Fruit fly (Drosophila melanogaster): ENCODE measurements around the gene CG18787.

The CG18787 gene

dm6 chr2L:11970343-11970742 is 28.8 kb downstream of the CG18787 start:
- no peak for TF ChIP-seq Sin3A (optimal IDR thresholded peaks at IDR 0.05)
- TF ChIP-seq h (optimal IDR thresholded peaks at IDR 0.05), result no peak
- TF ChIP-seq ttk (optimal IDR thresholded peaks at IDR 0.05), result no peak
- no peak for TF ChIP-seq insv (optimal IDR thresholded peaks at IDR 0.05)
- TF ChIP-seq Myc (optimal IDR thresholded peaks at IDR 0.05), result no peak
- TF ChIP-seq psq (optimal IDR thresholded peaks at IDR 0.05), result no peak

- TF ChIP-seq insv (optimal IDR thresholded peaks at IDR 0.05) (no peak), psq (optimal IDR thresholded peaks at IDR 0.05) (no peak), h (optimal IDR thresholded peaks at IDR 0.05) (no peak), Myc (optimal IDR thresholded peaks at IDR 0.05) (no peak), Sin3A (optimal IDR thresholded peaks at IDR 0.05) (no peak), ttk (optimal IDR thresholded peaks at IDR 0.05) (no peak)
Observed at dm6 chr2L:11969424-11969823, 29.7 kb downstream of the CG18787 start.

- no peak for TF ChIP-seq Sin3A (optimal IDR thresholded peaks at IDR 0.05)
- TF ChIP-seq ttk (optimal IDR thresholded peaks at IDR 0.05), result no peak
- no peak for TF ChIP-seq Myc (optimal IDR thresholded peaks at IDR 0.05)
Observed at dm6 chr2L:11968581-11969272, 30.4 kb downstream of the CG18787 start.

dm6 chr2L:11965610-11966594 is 33.2 kb downstream of the CG18787 start:
- no peak for TF ChIP-seq insv (optimal IDR thresholded peaks at IDR 0.05)

- TF ChIP-seq ttk (optimal IDR thresholded peaks at IDR 0.05), result no peak
- TF ChIP-seq Sin3A (optimal IDR thresholded peaks at IDR 0.05), result no peak
- no peak for TF ChIP-seq insv (optimal IDR thresholded peaks at IDR 0.05)
- no peak for TF ChIP-seq h (optimal IDR thresholded peaks at IDR 0.05)
- TF ChIP-seq psq (optimal IDR thresholded peaks at IDR 0.05), result no peak
- no peak for TF ChIP-seq Myc (optimal IDR thresholded peaks at IDR 0.05)
Observed at dm6 chr2L:11963422-11964322, 35.5 kb downstream of the CG18787 start.

dm6 chr2L:11960909-11961308 is 38.2 kb downstream of the CG18787 start:
- no peak for TF ChIP-seq ttk (optimal IDR thresholded peaks at IDR 0.05)
- no peak for TF ChIP-seq Sin3A (optimal IDR thresholded peaks at IDR 0.05)
- no peak for TF ChIP-seq insv (optimal IDR thresholded peaks at IDR 0.05)
- no peak for TF ChIP-seq h (optimal IDR thresholded peaks at IDR 0.05)
- TF ChIP-seq Myc (optimal IDR thresholded peaks at IDR 0.05), result no peak
- no peak for TF ChIP-seq psq (optimal IDR thresholded peaks at IDR 0.05)

- TF ChIP-seq Sin3A (optimal IDR thresholded peaks at IDR 0.05) (no peak), ttk (optimal IDR thresholded peaks at IDR 0.05) (no peak)
Observed at dm6 chr2L:11958729-11959128, 40.4 kb downstream of the CG18787 start.

dm6 chr2L:11955839-11956238 is 43.3 kb downstream of the CG18787 start:
- TF ChIP-seq ttk (optimal IDR thresholded peaks at IDR 0.05) (no peak), Sin3A (optimal IDR thresholded peaks at IDR 0.05) (no peak), Myc (optimal IDR thresholded peaks at IDR 0.05) (no peak), psq (optimal IDR thresholded peaks at IDR 0.05) (no peak), h (optimal IDR thresholded peaks at IDR 0.05) (no peak), insv (optimal IDR thresholded peaks at IDR 0.05) (no peak)

- no peak for TF ChIP-seq Myc (optimal IDR thresholded peaks at IDR 0.05)
- no peak for TF ChIP-seq psq (optimal IDR thresholded peaks at IDR 0.05)
- no peak for TF ChIP-seq Sin3A (optimal IDR thresholded peaks at IDR 0.05)
- no peak for TF ChIP-seq h (optimal IDR thresholded peaks at IDR 0.05)
- TF ChIP-seq insv (optimal IDR thresholded peaks at IDR 0.05), result no peak
- no peak for TF ChIP-seq ttk (optimal IDR thresholded peaks at IDR 0.05)
Observed at dm6 chr2L:11949917-11950316, 49.2 kb downstream of the CG18787 start.

dm6 chr2L:11948479-11948878 is 50.7 kb downstream of the CG18787 start:
- no peak for TF ChIP-seq psq (optimal IDR thresholded peaks at IDR 0.05)
- TF ChIP-seq h (optimal IDR thresholded peaks at IDR 0.05), result no peak

Data from Kc167 (cell line).